Fruit fly (Drosophila melanogaster) whole organism, embryonic: ENCODE measurements around the gene GC.
A peak's percentile ranks its signal among the peaks of the same experiment; 100 is the strongest.

Experiments used
- Asciz ChIP-seq: fragments of 200-800 bp; sonication (Bioruptor generic); optimal IDR thresholded peaks from 2 replicates; lab custom pipeline; 2017; ENCODE audit warnings: missing biosample characterization, mild to moderate bottlenecking, missing genetic modification characterization, missing genetic modification reagents
- Bgb ChIP-seq: fragments of 200-800 bp; sonication (Bioruptor generic); IDR thresholded peaks from 2 replicates; pipeline ENCODE4 v1.3.6; 2022; ENCODE audit warnings: missing biosample characterization, missing genetic modification characterization; ENCODE audit not compliant: partially characterized antibody
- Blimp-1 ChIP-seq: fragments of 200-800 bp; sonication (Bioruptor generic); optimal IDR thresholded peaks from 3 replicates; lab custom pipeline; 2018; ENCODE audit warnings: missing biosample characterization, missing genetic modification characterization, mild to moderate bottlenecking, moderate library complexity, missing genetic modification reagents
- CG10366 ChIP-seq: fragments of 200-800 bp; sonication (Bioruptor generic); IDR thresholded peaks from 2 replicates; pipeline ENCODE4 v1.3.6; 2022; ENCODE audit warnings: missing biosample characterization, missing genetic modification characterization
- CG10462 ChIP-seq: fragments of 200-800 bp; sonication (Bioruptor generic); optimal IDR thresholded peaks from 2 replicates; lab custom pipeline; 2016; ENCODE audit warnings: missing biosample characterization, missing genetic modification characterization
- CG13287 ChIP-seq: fragments of 200-800 bp; sonication (Bioruptor generic); IDR thresholded peaks from 2 replicates; pipeline ENCODE4 v1.3.6; 2022; ENCODE audit warnings: missing biosample characterization, missing genetic modification characterization; ENCODE audit not compliant: partially characterized antibody
- CG14710 ChIP-seq: fragments of 200-800 bp; sonication (Bioruptor generic); optimal IDR thresholded peaks from 3 replicates; lab custom pipeline; 2019; ENCODE audit warnings: missing biosample characterization, mild to moderate bottlenecking, missing genetic modification characterization, moderate library complexity
- CG15514 ChIP-seq: fragments of 200-800 bp; sonication (Bioruptor generic); optimal IDR thresholded peaks from 3 replicates; lab custom pipeline; 2017; ENCODE audit warnings: missing biosample characterization, missing genetic modification characterization, mild to moderate bottlenecking, moderate library complexity, missing genetic modification reagents
- CG1792 ChIP-seq: fragments of 200-800 bp; sonication (Bioruptor generic); optimal IDR thresholded peaks from 2 replicates; lab custom pipeline; 2016; ENCODE audit warnings: missing biosample characterization, missing genetic modification characterization
- CG18011 ChIP-seq: fragments of 200-800 bp; sonication (Bioruptor generic); optimal IDR thresholded peaks from 2 replicates; lab custom pipeline; 2017; ENCODE audit warnings: missing biosample characterization, missing genetic modification characterization, mild to moderate bottlenecking, moderate library complexity, missing genotype
- CG3407 ChIP-seq: fragments of 200-800 bp; sonication (Bioruptor generic); optimal IDR thresholded peaks from 2 replicates; lab custom pipeline; 2018; ENCODE audit warnings: missing biosample characterization, mild to moderate bottlenecking, missing genetic modification characterization
- CG34376 ChIP-seq: fragments of 200-800 bp; sonication (Bioruptor generic); optimal IDR thresholded peaks from 2 replicates; lab custom pipeline; 2018; ENCODE audit warnings: missing biosample characterization, mild to moderate bottlenecking, missing genetic modification characterization
- CG3995 ChIP-seq: fragments of 200-800 bp; sonication (Bioruptor generic); optimal IDR thresholded peaks from 3 replicates; lab custom pipeline; 2016; ENCODE audit warnings: missing biosample characterization, missing genetic modification characterization
- CG6254 ChIP-seq: fragments of 200-800 bp; sonication (Bioruptor generic); optimal IDR thresholded peaks from 3 replicates; lab custom pipeline; 2017; ENCODE audit warnings: mild to moderate bottlenecking, missing biosample characterization, missing genetic modification reagents, missing genetic modification characterization
- CG7786 ChIP-seq: fragments of 200-800 bp; sonication (Bioruptor generic); optimal IDR thresholded peaks from 2 replicates; lab custom pipeline; 2016; ENCODE audit warnings: missing biosample characterization, missing genetic modification characterization
- CG7987 ChIP-seq: fragments of 200-800 bp; sonication (Bioruptor generic); optimal IDR thresholded peaks from 2 replicates; lab custom pipeline; 2018; ENCODE audit warnings: missing biosample characterization, mild to moderate bottlenecking, missing genetic modification characterization, moderate library complexity
- CG9876 ChIP-seq: fragments of 200-800 bp; sonication (Bioruptor generic); optimal IDR thresholded peaks from 2 replicates; lab custom pipeline; 2016; ENCODE audit warnings: missing biosample characterization, missing genetic modification characterization
- CHES-1-like ChIP-seq: fragments of 200-800 bp; sonication (Bioruptor generic); optimal IDR thresholded peaks from 2 replicates; lab custom pipeline; 2016; ENCODE audit warnings: missing biosample characterization, missing genetic modification characterization
- D ChIP-seq, 2 experiments: fragments of 200-800 bp in 1 of 2; fragments of >200 bp in 1 of 2; sonication (Bioruptor generic) in 1 of 2; optimal IDR thresholded peaks; 2 replicates in 1 of 2; 3 replicates in 1 of 2; lab custom pipeline; 2017; ENCODE audit warnings: mild to moderate bottlenecking in 1 of 2, missing biosample characterization in 1 of 2, missing genetic modification characterization in 1 of 2, missing genetic modification reagents in 1 of 2
- HLH4C ChIP-seq: fragments of 200-800 bp; sonication (Bioruptor generic); IDR thresholded peaks from 3 replicates; pipeline ENCODE4 v1.3.6; 2022; ENCODE audit warnings: missing biosample characterization, missing genetic modification characterization; ENCODE audit not compliant: partially characterized antibody
- Hr3 ChIP-seq: fragments of 200-800 bp; sonication (Bioruptor generic); optimal IDR thresholded peaks from 3 replicates; lab custom pipeline; 2016; ENCODE audit warnings: missing biosample characterization, missing genetic modification characterization
- Hsf ChIP-seq: fragments of 200-800 bp; sonication (Bioruptor generic); optimal IDR thresholded peaks from 3 replicates; lab custom pipeline; 2016; ENCODE audit warnings: missing biosample characterization, missing genetic modification characterization
- Lpt ChIP-seq: fragments of >200 bp; optimal IDR thresholded peaks from 2 replicates; lab custom pipeline; 2018; ENCODE audit warnings: missing biosample characterization, missing genetic modification characterization
- Mad ChIP-seq: fragments of 200-800 bp; sonication (Bioruptor generic); optimal IDR thresholded peaks from 2 replicates; lab custom pipeline; 2016; ENCODE audit warnings: missing biosample characterization, missing genetic modification characterization
- NFAT ChIP-seq: fragments of 200-800 bp; sonication (Bioruptor generic); IDR thresholded peaks from 2 replicates; pipeline ENCODE4 v1.3.6; 2022; ENCODE audit warnings: missing biosample characterization, missing genetic modification characterization
- NK7.1 ChIP-seq: fragments of 200-800 bp; sonication (Bioruptor generic); optimal IDR thresholded peaks from 3 replicates; lab custom pipeline; 2016; ENCODE audit warnings: missing biosample characterization, missing genetic modification characterization
- Side ChIP-seq: fragments of 200-800 bp; sonication (Bioruptor generic); optimal IDR thresholded peaks from 2 replicates; lab custom pipeline; 2016; ENCODE audit warnings: missing biosample characterization, missing genetic modification characterization
- Sry-δ ChIP-seq: fragments of 200-800 bp; sonication (Bioruptor generic); optimal IDR thresholded peaks from 2 replicates; lab custom pipeline; 2016; ENCODE audit warnings: missing biosample characterization, missing genetic modification characterization
- Stat92E ChIP-seq, 3 experiments: fragments of >200 bp in 2 of 3; fragments of 200-800 bp in 1 of 3; sonication (Bioruptor generic) in 1 of 3; optimal IDR thresholded peaks; 2 replicates each; lab custom pipeline; 2017 to 2019; ENCODE audit warnings: missing biosample characterization in 3 of 3, missing genetic modification characterization in 3 of 3, mild to moderate bottlenecking in 1 of 3, moderate library complexity in 1 of 3
- Xbp1 ChIP-seq: fragments of 200-800 bp; sonication (Bioruptor generic); optimal IDR thresholded peaks from 3 replicates; lab custom pipeline; 2016; ENCODE audit warnings: missing biosample characterization, mild to moderate bottlenecking, missing genetic modification characterization
- ase ChIP-seq: fragments of 200-800 bp; sonication (Bioruptor generic); IDR thresholded peaks from 3 replicates; pipeline ENCODE4 v1.3.6; 2022; ENCODE audit warnings: missing biosample characterization, missing genetic modification characterization
- chn ChIP-seq: fragments of 200-800 bp; sonication (Bioruptor generic); optimal IDR thresholded peaks from 2 replicates; lab custom pipeline; 2016; ENCODE audit warnings: missing biosample characterization, missing genetic modification characterization
- emc ChIP-seq: fragments of 200-800 bp; sonication (Bioruptor generic); optimal IDR thresholded peaks from 2 replicates; lab custom pipeline; 2016; ENCODE audit warnings: missing biosample characterization, missing genetic modification characterization
- exex ChIP-seq: fragments of 200-800 bp; sonication (Bioruptor generic); optimal IDR thresholded peaks from 4 replicates; lab custom pipeline; 2018; ENCODE audit warnings: missing biosample characterization, mild to moderate bottlenecking, missing genetic modification characterization, moderate library complexity
- fd96Cb ChIP-seq: fragments of 200-800 bp; sonication (Bioruptor generic); optimal IDR thresholded peaks from 2 replicates; lab custom pipeline; 2018; ENCODE audit warnings: missing biosample characterization, mild to moderate bottlenecking, missing genetic modification characterization, moderate library complexity
- her ChIP-seq: fragments of 200-800 bp; sonication (Bioruptor generic); optimal IDR thresholded peaks from 2 replicates; lab custom pipeline; 2016; ENCODE audit warnings: missing biosample characterization, missing genetic modification characterization
- kah ChIP-seq: fragments of 200-800 bp; sonication (Bioruptor generic); optimal IDR thresholded peaks from 2 replicates; lab custom pipeline; 2018; ENCODE audit warnings: missing biosample characterization, mild to moderate bottlenecking, missing genetic modification characterization
- ken ChIP-seq: fragments of 200-800 bp; sonication (Bioruptor generic); IDR thresholded peaks from 3 replicates; pipeline ENCODE4 v1.3.6; 2022; ENCODE audit warnings: missing biosample characterization, missing genetic modification characterization
- lmd ChIP-seq: fragments of 200-800 bp; sonication (Bioruptor generic); IDR thresholded peaks from 2 replicates; pipeline ENCODE4 v1.3.6; 2022; ENCODE audit warnings: missing biosample characterization, missing genetic modification characterization
- lov ChIP-seq, 2 experiments: fragments of 200-800 bp in 1 of 2; fragments of >200 bp in 1 of 2; sonication (Bioruptor generic) in 1 of 2; IDR thresholded peaks in 1 of 2; optimal IDR thresholded peaks in 1 of 2; 2 replicates in 1 of 2; 3 replicates in 1 of 2; pipeline versions ENCODE4 v1.3.6 to Lab custom; 2017 to 2022; ENCODE audit warnings: missing biosample characterization in 1 of 2, missing genetic modification characterization in 1 of 2
- luna ChIP-seq: fragments of 200-800 bp; sonication (Bioruptor generic); optimal IDR thresholded peaks from 2 replicates; lab custom pipeline; 2016; ENCODE audit warnings: missing biosample characterization, missing genetic modification characterization
- prd ChIP-seq, 3 experiments: fragments of >200 bp in 2 of 3; fragments of 200-800 bp in 1 of 3; sonication (Bioruptor generic) in 1 of 3; optimal IDR thresholded peaks in 2 of 3; IDR thresholded peaks in 1 of 3; 2 replicates in 2 of 3; 3 replicates in 1 of 3; pipeline versions ENCODE4 v1.3.6 to Lab custom; 2017 to 2022; ENCODE audit warnings: missing biosample characterization in 1 of 3, missing genetic modification characterization in 1 of 3
- scrt ChIP-seq: fragments of 200-800 bp; sonication (Bioruptor generic); optimal IDR thresholded peaks from 2 replicates; lab custom pipeline; 2018; ENCODE audit warnings: missing biosample characterization, mild to moderate bottlenecking, missing genetic modification characterization, moderate library complexity
- sd ChIP-seq: fragments of 200-800 bp; sonication (Bioruptor generic); optimal IDR thresholded peaks from 3 replicates; lab custom pipeline; 2018; ENCODE audit warnings: missing biosample characterization, mild to moderate bottlenecking, missing genetic modification characterization, moderate library complexity
- slbo ChIP-seq: fragments of 200-800 bp; sonication (Bioruptor generic); IDR thresholded peaks from 2 replicates; pipeline ENCODE4 v1.3.6; 2022; ENCODE audit warnings: missing biosample characterization, missing genetic modification characterization
- tna ChIP-seq: fragments of 200-800 bp; sonication (Bioruptor generic); IDR thresholded peaks from 2 replicates; pipeline ENCODE4 v1.3.6; 2022; ENCODE audit warnings: missing biosample characterization, missing genetic modification characterization; ENCODE audit not compliant: partially characterized antibody
- tx ChIP-seq: fragments of 200-800 bp; sonication (Bioruptor generic); optimal IDR thresholded peaks from 2 replicates; lab custom pipeline; 2016; ENCODE audit warnings: missing biosample characterization, missing genetic modification characterization
- vvl ChIP-seq: fragments of 200-800 bp; sonication (Bioruptor generic); IDR thresholded peaks from 2 replicates; pipeline ENCODE4 v1.3.6; 2022; ENCODE audit warnings: missing biosample characterization, missing genetic modification characterization

Gene GC

DNA sequence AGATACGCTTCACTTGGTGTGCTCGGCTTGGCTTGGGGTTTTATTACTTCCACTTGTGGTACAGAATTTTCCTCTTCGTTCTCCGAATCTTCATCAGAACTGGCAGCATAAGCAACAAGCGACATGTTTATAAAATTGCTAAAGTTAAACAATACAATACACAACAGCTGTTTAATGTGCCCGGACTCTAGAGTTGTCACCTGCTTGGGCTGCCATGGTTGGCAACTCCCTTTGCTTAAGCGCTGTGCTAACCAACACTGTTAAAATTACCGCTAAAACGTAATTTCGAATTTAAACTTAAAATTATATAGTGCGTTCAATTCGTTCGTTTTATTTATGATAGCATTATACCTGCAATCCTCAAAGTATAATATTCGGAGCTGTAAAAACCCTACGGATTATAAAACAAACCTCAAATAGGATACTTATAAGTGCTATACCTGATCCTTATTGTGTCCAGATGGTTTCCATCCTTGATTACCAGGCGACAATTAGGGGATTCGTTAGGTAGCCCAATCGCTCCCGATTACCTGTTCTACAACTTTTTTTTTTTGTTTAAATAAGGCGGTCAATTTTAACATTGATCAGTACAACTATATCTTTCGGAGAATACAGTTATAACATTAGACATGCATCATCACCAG, 18.3 kb upstream of the GC start, which contains the start of the genes CG17249 and Bro (continued):
- peak; percentile 40; the same call in 1 of the 2 replicates for TF ChIP-seq NFAT (GFP tag; lab: Robert Waterston, UW)
- TF ChIP-seq exex (tag; lab: Kevin White, UChicago): no peak
- no peak for TF ChIP-seq CG18011 (GFP tag; lab: Kevin White, UChicago)
- TF ChIP-seq Hsf (GFP tag; lab: Kevin White, UChicago): peak; percentile 45
- peak; percentile 28 for TF ChIP-seq NK7.1
- TF ChIP-seq ase (GFP tag; lab: Robert Waterston, UW): no peak
- TF ChIP-seq D (optimal IDR thresholded peaks at IDR 0.05; lab: Kevin White, UChicago): no peak
- no peak for TF ChIP-seq D (GFP tag; optimal IDR thresholded peaks at IDR 0.05; lab: Kevin White, UChicago)
- no peak for TF ChIP-seq fd96Cb (tag; lab: Kevin White, UChicago)
- TF ChIP-seq CG7987: peak; percentile 8
- TF ChIP-seq CHES-1-like (GFP tag; lab: Kevin White, UChicago): peak; percentile 55
- no peak for TF ChIP-seq lov (optimal IDR thresholded peaks at IDR 0.05; lab: Kevin White, UChicago)
- TF ChIP-seq lov (GFP tag; IDR thresholded peaks at IDR 0.05; lab: Robert Waterston, UW): peak; percentile 61; the same call in 2 of the 3 replicates
- peak; percentile 59 for TF ChIP-seq CG7786 (GFP tag; lab: Kevin White, UChicago)
- no peak for TF ChIP-seq CG9876
- TF ChIP-seq Hr3 (GFP tag; lab: Kevin White, UChicago): peak; percentile 21
- peak; percentile 37 for TF ChIP-seq Sry-δ
- no peak for TF ChIP-seq lmd (GFP tag; lab: Robert Waterston, UW)
- TF ChIP-seq CG3407 (GFP tag; lab: Kevin White, UChicago): no peak
- no peak for TF ChIP-seq Stat92E (GFP tag; optimal IDR thresholded peaks at IDR 0.05; lab: Kevin White, UChicago)
- TF ChIP-seq CG6254 (GFP tag; lab: Kevin White, UChicago): no peak
- peak; percentile 62 for TF ChIP-seq scrt (GFP tag; lab: Kevin White, UChicago)
- peak; percentile 28 for TF ChIP-seq CG10462 (GFP tag; lab: Kevin White, UChicago)
- no peak for TF ChIP-seq Blimp-1 (GFP tag; lab: Kevin White, UChicago)
- TF ChIP-seq CG3995 (GFP tag; lab: Kevin White, UChicago): peak; percentile 5
- TF ChIP-seq vvl (GFP tag; lab: Robert Waterston, UW): peak; percentile 72
- TF ChIP-seq luna (GFP tag; lab: Kevin White, UChicago): no peak
- TF ChIP-seq chn (GFP tag; lab: Kevin White, UChicago): peak; percentile 42
- TF ChIP-seq her (GFP tag; lab: Kevin White, UChicago): peak; percentile 50
- no peak for TF ChIP-seq Lpt (GFP tag; lab: Kevin White, UChicago)
- peak; percentile 68 for TF ChIP-seq Xbp1 (GFP tag; lab: Kevin White, UChicago)
- TF ChIP-seq slbo (GFP tag; lab: Robert Waterston, UW): peak; percentile 75
- TF ChIP-seq CG13287 (GFP tag; lab: Robert Waterston, UW): peak; percentile 51
- peak; percentile 38 for TF ChIP-seq Mad (GFP tag; lab: Kevin White, UChicago)
- TF ChIP-seq prd (optimal IDR thresholded peaks at IDR 0.05; lab: Kevin White, UChicago): no peak
- TF ChIP-seq prd (GFP tag; IDR thresholded peaks at IDR 0.05; lab: Robert Waterston, UW): no peak
- peak; percentile 29 for TF ChIP-seq kah (GFP tag; lab: Kevin White, UChicago)
- TF ChIP-seq ken: peak; percentile 69
- no peak for TF ChIP-seq tx (GFP tag; lab: Kevin White, UChicago)
- peak; percentile 71 for TF ChIP-seq CG14710 (tag; lab: Kevin White, UChicago)
- TF ChIP-seq tna (GFP tag; lab: Robert Waterston, UW): no peak
- TF ChIP-seq CG10366 (GFP tag; lab: Robert Waterston, UW): no peak
- TF ChIP-seq CG34376: peak; percentile 16
- TF ChIP-seq HLH4C (GFP tag; lab: Robert Waterston, UW): no peak
- peak; percentile 5 for TF ChIP-seq CG1792 (GFP tag; lab: Kevin White, UChicago)
- TF ChIP-seq Side: peak; percentile 24
- TF ChIP-seq emc: no peak
- no peak for TF ChIP-seq Asciz (GFP tag; lab: Kevin White, UChicago)
- peak; percentile 61 for TF ChIP-seq Bgb (GFP tag; lab: Robert Waterston, UW)
- TF ChIP-seq CG15514: peak; percentile 85
- TF ChIP-seq sd (tag; lab: Kevin White, UChicago): no peak
